Worm (Caenorhabditis elegans) whole organism, mixed stage, embryonic: ENCODE data around the gene ZC262.4.
"Not testable (repeated sequence)": the region's sequence is repeated elsewhere in the genome, so short reads cannot be mapped to it uniquely, and the experiment has no call there.

Source experiments
- M03D4.4 ChIP-seq: sonication (generic microtip); optimal IDR thresholded peaks from 2 replicates; lab custom pipeline; 2017; ENCODE audit warnings: mild to moderate bottlenecking, missing genetic modification characterization, missing compliant biosample characterization
- bed-3 ChIP-seq: fragments of 200-800 bp; sonication (Bioruptor generic); optimal IDR thresholded peaks from 3 replicates; lab custom pipeline; 2018; ENCODE audit warnings: mild to moderate bottlenecking, missing genetic modification characterization, moderate library complexity, missing compliant biosample characterization
- blmp-1 ChIP-seq: fragments of 150-350 bp; optimal IDR thresholded peaks from 2 replicates; lab custom pipeline; 2014; ENCODE audit warnings: missing biosample characterization, missing genetic modification characterization
- ceh-39 ChIP-seq: fragments of 150-350 bp; optimal IDR thresholded peaks from 2 replicates; lab custom pipeline; 2014; ENCODE audit warnings: missing biosample characterization, missing genetic modification characterization
- ceh-43 ChIP-seq: fragments of 200-800 bp; sonication (Bioruptor generic); optimal IDR thresholded peaks from 2 replicates; lab custom pipeline; 2018; ENCODE audit warnings: mild to moderate bottlenecking, missing genetic modification characterization, moderate library complexity, missing compliant biosample characterization
- ceh-83 ChIP-seq: fragments of 200-800 bp; sonication (Bioruptor generic); optimal IDR thresholded peaks from 2 replicates; lab custom pipeline; 2018; ENCODE audit warnings: mild to moderate bottlenecking, missing genetic modification characterization, missing compliant biosample characterization
- ces-1 ChIP-seq: fragments of 150-350 bp; optimal IDR thresholded peaks from 2 replicates; lab custom pipeline; 2014; ENCODE audit warnings: missing biosample characterization, missing genetic modification reagents, missing genetic modification characterization
- cnd-1 ChIP-seq: fragments of 200-800 bp; sonication (Bioruptor generic); optimal IDR thresholded peaks from 2 replicates; lab custom pipeline; 2018; ENCODE audit warnings: mild to moderate bottlenecking, missing genetic modification characterization, missing compliant biosample characterization
- drap-1 ChIP-seq: fragments of 200-800 bp; sonication (Bioruptor generic); optimal IDR thresholded peaks from 3 replicates; lab custom pipeline; 2018; ENCODE audit warnings: mild to moderate bottlenecking, missing genetic modification characterization, missing compliant biosample characterization
- elt-1 ChIP-seq: sonication (generic microtip); optimal IDR thresholded peaks from 2 replicates; lab custom pipeline; 2017; ENCODE audit warnings: missing genetic modification characterization, mild to moderate bottlenecking, missing compliant biosample characterization, antibody characterized with exemption, moderate library complexity, borderline replicate concordance; ENCODE audit not compliant: insufficient read depth
- elt-3 ChIP-seq: fragments of 150-350 bp; optimal IDR thresholded peaks from 2 replicates; lab custom pipeline; 2014; ENCODE audit warnings: missing biosample characterization, missing genetic modification characterization
- flh-1 ChIP-seq: fragments of 200-800 bp; sonication (Bioruptor generic); optimal IDR thresholded peaks from 2 replicates; lab custom pipeline; 2018; ENCODE audit warnings: mild to moderate bottlenecking, missing genetic modification characterization, moderate library complexity, missing compliant biosample characterization
- hlh-1 ChIP-seq: fragments of 150-350 bp; optimal IDR thresholded peaks from 2 replicates; lab custom pipeline; 2014; ENCODE audit warnings: missing biosample characterization, missing genetic modification reagents, missing genetic modification characterization
- lin-13 ChIP-seq: fragments of 150-350 bp; optimal IDR thresholded peaks from 2 replicates; lab custom pipeline; 2014; ENCODE audit warnings: missing biosample characterization, missing genetic modification characterization
- lin-32 ChIP-seq: fragments of 200-800 bp; sonication (Bioruptor generic); optimal IDR thresholded peaks from 2 replicates; lab custom pipeline; 2018; ENCODE audit warnings: mild to moderate bottlenecking, missing genetic modification characterization, missing compliant biosample characterization
- lsy-2 ChIP-seq: fragments of 150-350 bp; optimal IDR thresholded peaks from 2 replicates; lab custom pipeline; 2014; ENCODE audit warnings: missing biosample characterization, missing genetic modification characterization
- mab-5 ChIP-seq: fragments of 150-350 bp; optimal IDR thresholded peaks from 2 replicates; lab custom pipeline; 2014; ENCODE audit warnings: missing biosample characterization, missing genetic modification characterization
- mep-1 ChIP-seq: fragments of 150-350 bp; optimal IDR thresholded peaks from 2 replicates; lab custom pipeline; 2017; ENCODE audit warnings: missing biosample characterization, missing genetic modification reagents, missing genetic modification characterization, inconsistent platforms
- mls-2 ChIP-seq: sonication (generic microtip); optimal IDR thresholded peaks from 2 replicates; lab custom pipeline; 2016; ENCODE audit warnings: mild to moderate bottlenecking, missing genetic modification characterization, moderate library complexity, missing compliant biosample characterization
- nhr-2 ChIP-seq: fragments of 150-350 bp; optimal IDR thresholded peaks from 2 replicates; lab custom pipeline; 2014; ENCODE audit warnings: missing biosample characterization, missing genetic modification characterization
- nhr-237 ChIP-seq: fragments of 150-350 bp; optimal IDR thresholded peaks from 2 replicates; lab custom pipeline; 2014; ENCODE audit warnings: missing biosample characterization, missing genetic modification characterization
- nhr-28 ChIP-seq: fragments of 150-350 bp; optimal IDR thresholded peaks from 2 replicates; lab custom pipeline; 2014; ENCODE audit warnings: missing biosample characterization, missing genetic modification characterization
- nhr-76 ChIP-seq: sonication (generic microtip); optimal IDR thresholded peaks from 2 replicates; lab custom pipeline; 2017; ENCODE audit warnings: missing biosample characterization, missing genetic modification characterization
- pha-4 ChIP-seq: fragments of 150-350 bp; optimal IDR thresholded peaks from 2 replicates; lab custom pipeline; 2018; ENCODE audit warnings: missing biosample characterization, missing genetic modification reagents, missing genetic modification characterization
- sem-2 ChIP-seq: fragments of 200-800 bp; sonication (Bioruptor generic); optimal IDR thresholded peaks from 2 replicates; lab custom pipeline; 2018; ENCODE audit warnings: mild to moderate bottlenecking, missing genetic modification characterization, missing compliant biosample characterization
- snpc-4 ChIP-seq: fragments of 150-350 bp; optimal IDR thresholded peaks from 2 replicates; lab custom pipeline; 2014; ENCODE audit warnings: missing biosample characterization, missing genetic modification characterization
- tbx-8 ChIP-seq: fragments of 200-800 bp; sonication (Bioruptor generic); optimal IDR thresholded peaks from 2 replicates; lab custom pipeline; 2018; ENCODE audit warnings: mild to moderate bottlenecking, missing genetic modification characterization, moderate library complexity, missing compliant biosample characterization
- unc-120 ChIP-seq: sonication (generic microtip); optimal IDR thresholded peaks from 2 replicates; lab custom pipeline; 2017; ENCODE audit warnings: missing genetic modification characterization, missing compliant biosample characterization; ENCODE audit not compliant: poor library complexity, severe bottlenecking
- unc-39 ChIP-seq: fragments of 150-350 bp; optimal IDR thresholded peaks from 2 replicates; lab custom pipeline; 2014; ENCODE audit warnings: missing biosample characterization, missing genetic modification characterization
- unc-62 ChIP-seq: fragments of 150-350 bp; optimal IDR thresholded peaks from 2 replicates; lab custom pipeline; 2014; ENCODE audit warnings: missing biosample characterization, missing genetic modification reagents, missing genetic modification characterization
- zip-8 ChIP-seq: fragments of 150-350 bp; optimal IDR thresholded peaks from 2 replicates; lab custom pipeline; 2014; ENCODE audit warnings: missing biosample characterization, missing genetic modification characterization

The ZC262.4 gene

ce11 chrIII:8339372-8339771 is 5.0 kb upstream of the ZC262.4 start, which contains the start of gene clc-28:
Gene clc-28 (minus strand): TSS chrIII:8339472.
- not testable (repeated sequence) for TF ChIP-seq unc-120 (tag; lab: Kevin White, UChicago); drap-1 (GFP tag; lab: Kevin White, UChicago); ceh-39 (tag; lab: Kevin White, UChicago)

- TF ChIP-seq mep-1 (tag; lab: Kevin White, UChicago), result no peak
- peak; percentile 4 for TF ChIP-seq ces-1 (GFP tag; lab: Kevin White, UChicago)
- peak; percentile 95 for TF ChIP-seq lsy-2
Measured at ce11 chrIII:8331779-8332178, 2.6 kb downstream of the ZC262.4 start, which contains the start of the genes mrps-18A and ZC262.2. Gene mrps-18A (minus strand): TSS chrIII:8331919. Gene ZC262.2 (plus strand): TSS chrIII:8332062.

- no peak for TF ChIP-seq unc-39 (tag; lab: Kevin White, UChicago)
- no peak for TF ChIP-seq pha-4 (tag; lab: Kevin White, UChicago)
- no peak for TF ChIP-seq nhr-2 (tag; lab: Kevin White, UChicago)
- no peak for TF ChIP-seq cnd-1 (tag; lab: Kevin White, UChicago)
- TF ChIP-seq lsy-2, result no peak
- no peak for TF ChIP-seq mab-5
- no peak for TF ChIP-seq hlh-1 (tag; lab: Kevin White, UChicago)
- TF ChIP-seq lin-32 (GFP tag; lab: Kevin White, UChicago), result no peak
- TF ChIP-seq zip-8 (tag; lab: Kevin White, UChicago), result no peak
- TF ChIP-seq drap-1 (GFP tag; lab: Kevin White, UChicago), result no peak
- TF ChIP-seq bed-3, result no peak
- no peak for TF ChIP-seq nhr-76 (tag; lab: Kevin White, UChicago)
- no peak for TF ChIP-seq ceh-39 (tag; lab: Kevin White, UChicago)
- no peak for TF ChIP-seq ceh-83
- TF ChIP-seq elt-3 (tag; lab: Kevin White, UChicago), result no peak
- no peak for TF ChIP-seq sem-2 (GFP tag; lab: Kevin White, UChicago)
- no peak for TF ChIP-seq M03D4.4 (tag; lab: Kevin White, UChicago)
- no peak for TF ChIP-seq ces-1 (GFP tag; lab: Kevin White, UChicago)
- no peak for TF ChIP-seq ceh-43 (GFP tag; lab: Kevin White, UChicago)
Measured at ce11 chrIII:8331211-8331610, 3.1 kb downstream of the ZC262.4 start, which contains the start of gene iglr-2. Gene iglr-2 (minus strand): TSS chrIII:8331311.

ce11 chrIII:8325574-8326513 is 8.5 kb downstream of the ZC262.4 start, which contains the start of gene ZC262.13:
Gene ZC262.13 (plus strand): TSS chrIII:8326214.
- no peak for TF ChIP-seq tbx-8 (GFP tag; lab: Kevin White, UChicago)
- TF ChIP-seq nhr-237, result no peak
- no peak for TF ChIP-seq flh-1 (GFP tag; lab: Kevin White, UChicago)
- TF ChIP-seq snpc-4 (tag; lab: Kevin White, UChicago), result no peak
- TF ChIP-seq unc-62 (GFP tag; lab: Kevin White, UChicago), result no peak
- no peak for TF ChIP-seq ceh-39 (tag; lab: Kevin White, UChicago)
- TF ChIP-seq lin-13 (tag; lab: Kevin White, UChicago), result no peak
- no peak for TF ChIP-seq elt-3 (tag; lab: Kevin White, UChicago)
- TF ChIP-seq, all 35 proteins: peak for 0

- TF ChIP-seq flh-1 (GFP tag; lab: Kevin White, UChicago) (no peak), bed-3 (no peak), mep-1 (tag; lab: Kevin White, UChicago) (no peak), elt-1 (tag; lab: Kevin White, UChicago) (no peak), nhr-28 (tag; lab: Kevin White, UChicago) (no peak), blmp-1 (no peak), lin-13 (tag; lab: Kevin White, UChicago) (no peak), tbx-8 (GFP tag; lab: Kevin White, UChicago) (no peak), mab-5 (no peak), M03D4.4 (tag; lab: Kevin White, UChicago) (no peak), ceh-43 (GFP tag; lab: Kevin White, UChicago) (no peak), nhr-2 (tag; lab: Kevin White, UChicago) (no peak), ceh-39 (tag; lab: Kevin White, UChicago) (no peak), mls-2 (tag; lab: Kevin White, UChicago) (no peak)
Measured at ce11 chrIII:8324412-8324811, 9.9 kb downstream of the ZC262.4 start, which contains the start of gene F10E9.12. Gene F10E9.12 (plus strand): TSS chrIII:8324542.
